Worm (Caenorhabditis elegans): ENCODE data around the gene T09F5.1.
A peak's percentile ranks its signal among the peaks of the same experiment; 100 is the strongest.

T09F5.1 gene

DNA sequence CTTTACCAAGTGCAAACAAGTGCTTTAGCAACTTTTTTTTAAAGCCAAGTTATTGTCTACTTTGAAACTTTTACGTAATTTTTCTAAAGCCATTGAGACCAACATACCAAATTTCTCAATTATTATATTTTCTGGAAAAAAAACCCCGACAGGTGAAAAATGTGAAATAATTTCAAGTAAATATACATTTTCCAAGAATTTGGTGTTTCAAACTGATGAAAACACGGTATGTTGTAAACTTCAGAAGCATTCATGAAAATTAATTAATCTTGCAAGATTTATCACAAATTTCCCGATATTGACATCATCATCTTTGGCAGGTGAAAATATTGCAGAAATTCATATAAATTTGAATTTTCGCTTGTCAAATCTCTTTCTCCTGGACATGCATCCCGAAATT, 13.8 kb downstream of the T09F5.1 start, which contains the start of gene srz-11:
Gene srz-11 (plus strand): TSS at position 386 of the 400 bp plus-strand sequence.
- TF ChIP-seq sma-3 (GFP tag; optimal IDR thresholded peaks at IDR 0.05) (no peak), egl-27 (tag; optimal IDR thresholded peaks at IDR 0.05) (no peak), nhr-21 (tag; optimal IDR thresholded peaks at IDR 0.05) (no peak), ztf-4 (tag; optimal IDR thresholded peaks at IDR 0.05) (no peak), crh-2 (tag; optimal IDR thresholded peaks at IDR 0.05) (no peak), alr-1 (tag; optimal IDR thresholded peaks at IDR 0.05) (no peak), aly-2 (tag; optimal IDR thresholded peaks at IDR 0.05) (no peak), peb-1 (tag; optimal IDR thresholded peaks at IDR 0.05) (no peak), fos-1 (tag; optimal IDR thresholded peaks at IDR 0.05) (no peak), sem-4 (tag; optimal IDR thresholded peaks at IDR 0.05) (no peak), nhr-10 (tag; optimal IDR thresholded peaks at IDR 0.05) (no peak)

DNA sequence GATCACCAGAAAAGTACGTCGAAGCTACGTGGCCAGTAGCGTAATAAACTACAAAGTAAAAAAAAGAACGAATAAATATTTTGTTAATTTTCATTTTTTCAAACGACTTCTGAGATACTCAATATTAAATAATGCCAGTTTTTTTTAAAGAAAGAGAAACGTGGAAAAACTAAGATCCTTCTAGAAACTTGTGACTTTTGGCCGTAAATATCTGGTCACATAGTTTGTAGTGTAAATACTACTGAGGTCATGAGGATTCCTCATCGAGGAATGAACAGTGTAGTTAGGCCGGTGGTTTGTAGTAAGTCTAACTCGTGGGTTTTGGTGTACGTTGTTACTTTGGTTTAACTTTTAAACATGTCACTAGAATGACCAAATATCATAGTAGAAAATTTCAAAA, 19.1 kb downstream of the T09F5.1 start:
- TF ChIP-seq nhr-129 (tag; optimal IDR thresholded peaks at IDR 0.05): peak; percentile 13

DNA sequence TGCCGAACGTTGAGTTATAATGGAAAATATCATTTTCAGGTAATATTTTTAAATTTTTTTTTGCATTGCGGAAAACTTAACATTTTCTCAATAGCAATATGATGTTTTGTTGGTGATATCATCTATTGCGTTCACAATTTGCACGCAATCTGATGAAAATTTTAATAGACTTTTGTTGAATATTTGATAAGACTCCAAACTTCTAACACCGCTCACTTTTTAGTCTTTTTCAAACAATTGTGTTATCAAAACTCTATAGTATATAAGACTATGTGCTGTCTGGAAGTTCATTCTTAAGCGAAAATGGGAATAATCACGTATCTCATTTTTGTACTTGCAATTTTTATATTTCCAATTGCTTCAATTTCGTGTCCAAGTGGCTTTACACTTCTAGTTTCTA, 26.6 kb downstream of the T09F5.1 start, which contains the start of gene clec-47:
Gene clec-47 (plus strand): TSS at position 301 of the 400 bp plus-strand sequence.
- no peak for TF ChIP-seq lin-39 (tag; optimal IDR thresholded peaks at IDR 0.05)
- no peak for TF ChIP-seq sma-3 (GFP tag; optimal IDR thresholded peaks at IDR 0.05)
- TF ChIP-seq nhr-23 (tag; optimal IDR thresholded peaks at IDR 0.05): no peak
- no peak for TF ChIP-seq mdl-1 (tag; optimal IDR thresholded peaks at IDR 0.05)
- no peak for TF ChIP-seq Y55F3AM.14 (GFP tag; optimal IDR thresholded peaks at IDR 0.05)
- no peak for TF ChIP-seq nhr-129 (tag; optimal IDR thresholded peaks at IDR 0.05)
- TF ChIP-seq crh-2 (tag; optimal IDR thresholded peaks at IDR 0.05): no peak
- TF ChIP-seq sem-4 (tag; optimal IDR thresholded peaks at IDR 0.05): no peak
- TF ChIP-seq unc-55 (GFP tag; optimal IDR thresholded peaks at IDR 0.05): no peak
- TF ChIP-seq nhr-12 (tag; optimal IDR thresholded peaks at IDR 0.05): no peak
- no peak for TF ChIP-seq elt-3 (tag; optimal IDR thresholded peaks at IDR 0.05)
- TF ChIP-seq unc-62 (GFP tag; optimal IDR thresholded peaks at IDR 0.05): no peak
- no peak for TF ChIP-seq egl-27 (tag; optimal IDR thresholded peaks at IDR 0.05)
- TF ChIP-seq nhr-77 (tag; optimal IDR thresholded peaks at IDR 0.05): no peak
- TF ChIP-seq nhr-21 (tag; optimal IDR thresholded peaks at IDR 0.05): no peak
- TF ChIP-seq unc-39 (tag; optimal IDR thresholded peaks at IDR 0.05): no peak
- TF ChIP-seq ama-1 (optimal IDR thresholded peaks at IDR 0.05): no peak
- no peak for TF ChIP-seq ztf-1 (GFP tag; conservative IDR thresholded peaks at IDR 0.05)

DNA sequence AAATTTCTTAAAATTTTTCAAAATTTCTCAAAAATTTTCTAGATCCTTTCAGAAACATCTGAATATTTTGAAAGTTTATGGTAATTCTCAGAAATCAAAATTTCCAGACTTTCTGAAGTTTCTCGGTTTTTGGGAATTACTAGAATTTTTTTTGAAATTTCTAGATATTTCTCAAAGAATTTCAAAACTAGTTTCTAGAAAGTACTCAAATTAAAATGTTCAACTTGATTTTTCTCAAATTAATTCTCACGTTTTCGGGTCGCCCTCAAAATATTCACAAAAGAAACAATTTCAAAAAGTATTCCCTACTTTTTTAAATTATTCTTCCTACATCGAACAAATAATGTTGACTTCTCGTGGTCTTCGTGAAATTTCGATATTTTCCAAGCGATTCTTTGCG, 30.9 kb downstream of the T09F5.1 start, which contains the start of gene T09F5.10:
Gene T09F5.10 (plus strand): TSS at position 301 of the 400 bp plus-strand sequence.
- no peak for TF ChIP-seq nhr-6 (tag; optimal IDR thresholded peaks at IDR 0.05)
- TF ChIP-seq lin-11 (tag; optimal IDR thresholded peaks at IDR 0.05): no peak
- TF ChIP-seq ztf-11 (tag; optimal IDR thresholded peaks at IDR 0.05): no peak
- TF ChIP-seq gmeb-1 (tag; optimal IDR thresholded peaks at IDR 0.05): no peak
- TF ChIP-seq elt-1 (tag; optimal IDR thresholded peaks at IDR 0.05): no peak
- TF ChIP-seq fos-1 (tag; optimal IDR thresholded peaks at IDR 0.05): no peak
- TF ChIP-seq alr-1 (tag; optimal IDR thresholded peaks at IDR 0.05): no peak
- no peak for TF ChIP-seq sma-3 (GFP tag; optimal IDR thresholded peaks at IDR 0.05)
- TF ChIP-seq dmd-4 (tag; optimal IDR thresholded peaks at IDR 0.05): no peak
- no peak for TF ChIP-seq C34F6.9 (tag; optimal IDR thresholded peaks at IDR 0.05)
- no peak for TF ChIP-seq crh-2 (tag; optimal IDR thresholded peaks at IDR 0.05)
- no peak for TF ChIP-seq peb-1 (tag; optimal IDR thresholded peaks at IDR 0.05)
- no peak for TF ChIP-seq F13H6.1 (tag; optimal IDR thresholded peaks at IDR 0.05)
- TF ChIP-seq nhr-12 (tag; optimal IDR thresholded peaks at IDR 0.05): no peak

DNA sequence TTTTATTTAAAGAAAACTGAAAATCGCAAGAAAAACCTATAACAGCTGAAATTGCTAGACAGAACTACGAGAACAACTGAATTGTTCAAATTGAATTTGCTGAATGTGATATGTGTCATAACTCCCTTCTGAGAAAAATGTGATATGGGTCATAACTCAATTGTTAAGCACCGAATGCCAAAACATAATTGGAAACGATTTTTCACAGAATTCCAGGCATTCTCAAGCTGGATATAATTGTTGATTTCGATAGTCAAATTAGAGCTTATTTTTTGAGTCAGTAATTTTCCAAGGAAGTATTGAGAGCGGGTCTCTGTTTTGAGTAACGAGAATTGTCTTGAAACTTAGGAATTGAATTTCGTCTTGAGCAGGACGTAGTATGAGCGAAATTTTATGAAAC, 33.0 kb downstream of the T09F5.1 start:
- no peak for TF ChIP-seq fos-1 (tag; optimal IDR thresholded peaks at IDR 0.05)
- no peak for TF ChIP-seq nhr-11 (tag; optimal IDR thresholded peaks at IDR 0.05)
- no peak for TF ChIP-seq ceh-16 (tag; optimal IDR thresholded peaks at IDR 0.05)
- no peak for TF ChIP-seq nhr-237 (tag; optimal IDR thresholded peaks at IDR 0.05)
- TF ChIP-seq nhr-21 (tag; optimal IDR thresholded peaks at IDR 0.05): peak; percentile 21
- TF ChIP-seq mbf-1 (tag; optimal IDR thresholded peaks at IDR 0.05): no peak

Measured in whole organism, L2 larva.